Worm (Caenorhabditis elegans): ENCODE results near the gene ugt-54.
A peak's percentile ranks its signal among the peaks of the same experiment; 100 is the strongest.

ugt-54 gene

ce11 chrIV:10737011-10737553, 24.4 kb upstream of the ugt-54 start, which contains the start of gene grl-21 (continued):
- TF ChIP-seq nhr-27 (tag; optimal IDR thresholded peaks at IDR 0.05) (no peak), ztf-6 (GFP tag; IDR thresholded peaks at IDR 0.05) (no peak), F55B11.4 (tag; optimal IDR thresholded peaks at IDR 0.05; ENCODE audit: borderline replicate concordance, insufficient read depth) (no peak), lsl-1 (GFP tag; optimal IDR thresholded peaks at IDR 0.05) (no peak), die-1 (tag; optimal IDR thresholded peaks at IDR 0.05) (no peak), lsy-27 (tag; optimal IDR thresholded peaks at IDR 0.05; ENCODE audit: borderline replicate concordance, insufficient read depth) (no peak), attf-3 (GFP tag; conservative IDR thresholded peaks at IDR 0.05) (0 out of 2 replicates have a peak, but pooled peaks have one; percentile 16), K12H6.12 (tag; optimal IDR thresholded peaks at IDR 0.05) (no peak), let-526 (GFP tag; IDR thresholded peaks at IDR 0.05) (no peak), hmg-20 (GFP tag; IDR thresholded peaks at IDR 0.05) (no peak), F22D6.2 (tag; optimal IDR thresholded peaks at IDR 0.05) (no peak), K11D2.4 (GFP tag; IDR thresholded peaks at IDR 0.05) (no peak), snpc-1.1 (tag; optimal IDR thresholded peaks at IDR 0.05; ENCODE audit: insufficient read depth) (no peak), Y79H2A.3 (GFP tag; conservative IDR thresholded peaks at IDR 0.05) (no peak), ets-4 (GFP tag; optimal IDR thresholded peaks at IDR 0.05) (no peak), xnd-1 (tag; optimal IDR thresholded peaks at IDR 0.05) (peak; percentile 17), madf-6 (GFP tag; IDR thresholded peaks at IDR 0.05) (peak; percentile 69), ZK185.1 (tag; optimal IDR thresholded peaks at IDR 0.05; ENCODE audit: poor library complexity, severe bottlenecking) (no peak), let-607 (tag; optimal IDR thresholded peaks at IDR 0.05) (no peak), attf-5 (GFP tag; optimal IDR thresholded peaks at IDR 0.05) (no peak), hlh-12 (tag; optimal IDR thresholded peaks at IDR 0.05) (no peak), hlh-26 (GFP tag; conservative IDR thresholded peaks at IDR 0.05) (no peak), T26A5.8 (tag; optimal IDR thresholded peaks at IDR 0.05) (peak; percentile 39), him-1 (tag; optimal IDR thresholded peaks at IDR 0.05) (no peak), snpc-4 (GFP tag; optimal IDR thresholded peaks at IDR 0.05) (no peak), snpc-4 (tag; optimal IDR thresholded peaks at IDR 0.05) (no peak), madf-3 (GFP tag; IDR thresholded peaks at IDR 0.05) (0 out of 2 replicates have a peak, but pooled peaks have one; percentile 66), lir-1 (GFP tag; conservative IDR thresholded peaks at IDR 0.05) (no peak), madf-10 (tag; optimal IDR thresholded peaks at IDR 0.05) (no peak), repo-1 (tag; optimal IDR thresholded peaks at IDR 0.05) (no peak), mcd-1 (GFP tag; IDR thresholded peaks at IDR 0.05) (no peak), ceh-27 (GFP tag; optimal IDR thresholded peaks at IDR 0.05) (no peak), F37B4.10 (GFP tag; IDR thresholded peaks at IDR 0.05) (no peak), akir-1 (GFP tag; optimal IDR thresholded peaks at IDR 0.05) (no peak), D2030.7 (GFP tag; IDR thresholded peaks at IDR 0.05) (no peak), dox-1 (GFP tag; IDR thresholded peaks at IDR 0.05) (no peak), hmg-1.2 (GFP tag; IDR thresholded peaks at IDR 0.05) (0 out of 2 replicates have a peak, but pooled peaks have one; percentile 11), tlf-1 (GFP tag; optimal IDR thresholded peaks at IDR 0.05) (peak; percentile 23), athp-1 (tag; optimal IDR thresholded peaks at IDR 0.05) (peak; percentile 23), attf-6 (GFP tag; IDR thresholded peaks at IDR 0.05) (no peak), F23B12.7 (tag; optimal IDR thresholded peaks at IDR 0.05; ENCODE audit: insufficient read depth) (no peak), F10E7.11 (tag; optimal IDR thresholded peaks at IDR 0.05) (peak; percentile 12), zim-3 (tag; optimal IDR thresholded peaks at IDR 0.05) (no peak), rcor-1 (GFP tag; IDR thresholded peaks at IDR 0.05) (no peak), F52B5.7 (tag; optimal IDR thresholded peaks at IDR 0.05) (no peak), B0336.3 (GFP tag; IDR thresholded peaks at IDR 0.05) (peak; percentile 82; the same call in 1 of the 2 replicates), ekl-4 (GFP tag; IDR thresholded peaks at IDR 0.05) (peak; percentile 42; the same call in 1 of the 2 replicates), egrh-3 (GFP tag; IDR thresholded peaks at IDR 0.05) (no peak)
